Worm (Caenorhabditis elegans) whole organism, L2 larva: ENCODE measurements around the gene C50D2.1.
A peak's percentile ranks its signal among the peaks of the same experiment; 100 is the strongest.

Experiments used
- C34F6.9 ChIP-seq: fragments of 150-350 bp; optimal IDR thresholded peaks from 2 replicates; lab custom pipeline; 2014; ENCODE audit warnings: missing biosample characterization, missing genetic modification characterization
- F13H6.1 ChIP-seq: sonication (generic microtip); optimal IDR thresholded peaks from 2 replicates; lab custom pipeline; 2016; ENCODE audit warnings: missing genetic modification characterization, missing compliant biosample characterization
- Y55F3AM.14 ChIP-seq: fragments of 200-800 bp; sonication (Bioruptor generic); optimal IDR thresholded peaks from 2 replicates; lab custom pipeline; 2018; ENCODE audit warnings: mild to moderate bottlenecking, missing genetic modification characterization, missing compliant biosample characterization
- alr-1 ChIP-seq: fragments of 150-350 bp; optimal IDR thresholded peaks from 2 replicates; lab custom pipeline; 2014; ENCODE audit warnings: missing biosample characterization, missing genetic modification characterization
- aly-2 ChIP-seq: fragments of 150-350 bp; optimal IDR thresholded peaks from 2 replicates; lab custom pipeline; 2014; ENCODE audit warnings: missing biosample characterization, missing genetic modification characterization
- ama-1 ChIP-seq: fragments of 150-350 bp; optimal IDR thresholded peaks from 2 replicates; lab custom pipeline; 2018; ENCODE audit warnings: inconsistent platforms
- ceh-16 ChIP-seq: fragments of 150-350 bp; optimal IDR thresholded peaks from 2 replicates; lab custom pipeline; 2014; ENCODE audit warnings: missing biosample characterization, missing genetic modification characterization
- crh-2 ChIP-seq: sonication (generic microtip); optimal IDR thresholded peaks from 2 replicates; lab custom pipeline; 2017; ENCODE audit warnings: missing biosample characterization, missing genetic modification characterization
- dmd-4 ChIP-seq: sonication (generic microtip); optimal IDR thresholded peaks from 2 replicates; lab custom pipeline; 2017; ENCODE audit warnings: missing biosample characterization, missing genetic modification characterization
- egl-27 ChIP-seq: sonication (generic microtip); optimal IDR thresholded peaks from 3 replicates; lab custom pipeline; 2017; ENCODE audit warnings: missing biosample characterization, missing genetic modification reagents, missing genetic modification characterization
- fos-1 ChIP-seq: fragments of 150-350 bp; optimal IDR thresholded peaks from 2 replicates; lab custom pipeline; 2014; ENCODE audit warnings: missing biosample characterization, missing genetic modification characterization
- lin-11 ChIP-seq: fragments of 150-350 bp; sonication (generic microtip); optimal IDR thresholded peaks from 2 replicates; lab custom pipeline; 2014; ENCODE audit warnings: missing biosample characterization, missing genetic modification characterization, inconsistent platforms, mixed read lengths
- lin-13 ChIP-seq: fragments of 150-350 bp; optimal IDR thresholded peaks from 2 replicates; lab custom pipeline; 2014; ENCODE audit warnings: missing biosample characterization, missing genetic modification reagents, missing genetic modification characterization
- lin-39 ChIP-seq: fragments of 150-350 bp; optimal IDR thresholded peaks from 2 replicates; lab custom pipeline; 2014; ENCODE audit warnings: missing biosample characterization, missing genetic modification reagents, missing genetic modification characterization
- lsy-2 ChIP-seq, 2 experiments: fragments of 150-350 bp in 1 of 2; sonication (generic microtip) in 1 of 2; optimal IDR thresholded peaks; 2 replicates each; lab custom pipeline; 2014 to 2017; ENCODE audit warnings: missing biosample characterization in 2 of 2, missing genetic modification characterization in 2 of 2
- mab-5 ChIP-seq: fragments of 150-350 bp; optimal IDR thresholded peaks from 2 replicates; lab custom pipeline; 2014; ENCODE audit warnings: missing biosample characterization, missing genetic modification characterization
- mbf-1 ChIP-seq: sonication (generic microtip); optimal IDR thresholded peaks from 2 replicates; lab custom pipeline; 2017; ENCODE audit warnings: missing biosample characterization, missing genetic modification characterization
- nhr-11 ChIP-seq: fragments of 150-350 bp; optimal IDR thresholded peaks from 2 replicates; lab custom pipeline; 2014; ENCODE audit warnings: missing biosample characterization, missing genetic modification characterization
- nhr-129 ChIP-seq: fragments of 150-350 bp; optimal IDR thresholded peaks from 2 replicates; lab custom pipeline; 2014; ENCODE audit warnings: missing biosample characterization, missing genetic modification characterization
- nhr-23 ChIP-seq: fragments of 150-350 bp; optimal IDR thresholded peaks from 2 replicates; lab custom pipeline; 2014; ENCODE audit warnings: missing biosample characterization, missing genetic modification reagents, missing genetic modification characterization
- nhr-237 ChIP-seq: fragments of 150-350 bp; optimal IDR thresholded peaks from 2 replicates; lab custom pipeline; 2014; ENCODE audit warnings: missing biosample characterization, missing genetic modification characterization
- nhr-25 ChIP-seq: fragments of 150-350 bp; sonication (generic microtip); optimal IDR thresholded peaks from 3 replicates; lab custom pipeline; 2014; ENCODE audit warnings: missing biosample characterization, missing genetic modification characterization
- nhr-77 ChIP-seq: fragments of 150-350 bp; optimal IDR thresholded peaks from 2 replicates; lab custom pipeline; 2014; ENCODE audit warnings: missing biosample characterization, missing genetic modification characterization
- peb-1 ChIP-seq: fragments of 150-350 bp; optimal IDR thresholded peaks from 2 replicates; lab custom pipeline; 2014; ENCODE audit warnings: missing biosample characterization, missing genetic modification characterization
- sem-4 ChIP-seq: fragments of 150-350 bp; optimal IDR thresholded peaks from 2 replicates; lab custom pipeline; 2014; ENCODE audit warnings: missing biosample characterization, missing genetic modification reagents, missing genetic modification characterization
- sma-9 ChIP-seq, 2 experiments: fragments of 150-350 bp in 1 of 2; sonication (generic microtip) in 1 of 2; optimal IDR thresholded peaks; 2 replicates each; lab custom pipeline; 2014 to 2016; ENCODE audit warnings: missing genetic modification characterization in 2 of 2, mild to moderate bottlenecking in 1 of 2, missing biosample characterization in 1 of 2, missing compliant biosample characterization in 1 of 2, missing genetic modification reagents in 1 of 2, moderate library complexity in 1 of 2
- snpc-4 ChIP-seq: fragments of 150-350 bp; optimal IDR thresholded peaks from 2 replicates; lab custom pipeline; 2014; ENCODE audit warnings: missing biosample characterization, missing genetic modification characterization
- unc-39 ChIP-seq: fragments of 150-350 bp; optimal IDR thresholded peaks from 2 replicates; lab custom pipeline; 2014; ENCODE audit warnings: missing biosample characterization, missing genetic modification characterization
- unc-55 ChIP-seq: fragments of 150-350 bp; sonication (generic microtip); optimal IDR thresholded peaks from 3 replicates; lab custom pipeline; 2014; ENCODE audit warnings: missing biosample characterization, missing genetic modification reagents, missing genetic modification characterization
- unc-62 ChIP-seq: fragments of 150-350 bp; optimal IDR thresholded peaks from 2 replicates; lab custom pipeline; 2014; ENCODE audit warnings: missing biosample characterization, missing genetic modification reagents, missing genetic modification characterization
- ztf-1 ChIP-seq: fragments of 200-800 bp; sonication (Bioruptor generic); conservative IDR thresholded peaks from 2 replicates; pipeline ENCODE4 v1.3.6; 2022; ENCODE audit warnings: missing genetic modification characterization, missing compliant biosample characterization
- ztf-11 ChIP-seq: sonication (generic microtip); optimal IDR thresholded peaks from 2 replicates; lab custom pipeline; 2017; ENCODE audit warnings: missing biosample characterization, missing genetic modification characterization
- ztf-4 ChIP-seq: fragments of 150-350 bp; optimal IDR thresholded peaks from 2 replicates; lab custom pipeline; 2014; ENCODE audit warnings: missing biosample characterization, missing genetic modification characterization

Gene C50D2.1

ce11 chrII:69354-69753 is 42.0 kb upstream of the C50D2.1 start, which contains the start of gene egl-26:
Gene egl-26, plus strand, starts transcription at chrII:69654.
- TF ChIP-seq lsy-2 (tag; optimal IDR thresholded peaks at IDR 0.05; lab: Kevin White, UChicago), result no peak
- TF ChIP-seq aly-2 (tag; lab: Kevin White, UChicago), result no peak
- no peak for TF ChIP-seq F13H6.1 (tag; lab: Kevin White, UChicago)
- no peak for TF ChIP-seq unc-55 (GFP tag; lab: Kevin White, UChicago)
- no peak for TF ChIP-seq nhr-129 (tag; lab: Kevin White, UChicago)
- TF ChIP-seq peb-1 (tag; lab: Kevin White, UChicago), result no peak
- TF ChIP-seq snpc-4 (tag; lab: Kevin White, UChicago), result no peak
- no peak for TF ChIP-seq lin-11 (tag; lab: Kevin White, UChicago)
- no peak for TF ChIP-seq fos-1 (tag; lab: Kevin White, UChicago)
- no peak for TF ChIP-seq unc-62
- no peak for TF ChIP-seq nhr-237
- no peak for TF ChIP-seq crh-2 (tag; lab: Kevin White, UChicago)
- no peak for TF ChIP-seq sma-9 (GFP tag; optimal IDR thresholded peaks at IDR 0.05; lab: Kevin White, UChicago)
- TF ChIP-seq sma-9 (tag; optimal IDR thresholded peaks at IDR 0.05; lab: Kevin White, UChicago), result no peak
- TF ChIP-seq nhr-77 (tag; lab: Kevin White, UChicago), result no peak
- TF ChIP-seq Y55F3AM.14, result no peak
- TF ChIP-seq sem-4, result no peak
- no peak for TF ChIP-seq ama-1 (lab: Kevin White, UChicago)
- TF ChIP-seq nhr-23 (tag; lab: Kevin White, UChicago), result no peak
- no peak for TF ChIP-seq ztf-4
- no peak for TF ChIP-seq lin-39

ce11 chrII:73329-73728 is 38.0 kb upstream of the C50D2.1 start:
- TF ChIP-seq ztf-1 (GFP tag; lab: Robert Waterston, UW) (no peak), F13H6.1 (tag; lab: Kevin White, UChicago) (peak; percentile 6)

ce11 chrII:73892-74291 is 37.5 kb upstream of the C50D2.1 start:
- no peak for TF ChIP-seq snpc-4 (tag; lab: Kevin White, UChicago)
- no peak for TF ChIP-seq ceh-16 (tag; lab: Kevin White, UChicago)
- no peak for TF ChIP-seq lin-13 (GFP tag; lab: Kevin White, UChicago)
- no peak for TF ChIP-seq ztf-4
- no peak for TF ChIP-seq dmd-4 (tag; lab: Kevin White, UChicago)
- no peak for TF ChIP-seq C34F6.9 (tag; lab: Kevin White, UChicago)
- TF ChIP-seq alr-1 (tag; lab: Kevin White, UChicago), result no peak
- no peak for TF ChIP-seq nhr-11 (tag; lab: Kevin White, UChicago)
- no peak for TF ChIP-seq egl-27
- TF ChIP-seq mbf-1 (tag; lab: Kevin White, UChicago), result no peak
- no peak for TF ChIP-seq peb-1 (tag; lab: Kevin White, UChicago)
- TF ChIP-seq nhr-23 (tag; lab: Kevin White, UChicago), result no peak
- TF ChIP-seq aly-2 (tag; lab: Kevin White, UChicago), result no peak

- TF ChIP-seq Y55F3AM.14 (no peak), nhr-25 (tag; lab: Kevin White, UChicago) (no peak), mab-5 (tag; lab: Kevin White, UChicago) (no peak), ztf-11 (no peak)
Measured at ce11 chrII:75831-76230, 35.5 kb upstream of the C50D2.1 start.

- no peak for TF ChIP-seq mbf-1 (tag; lab: Kevin White, UChicago)
- TF ChIP-seq fos-1 (tag; lab: Kevin White, UChicago), result peak; percentile 66
Measured at ce11 chrII:76662-77061, 34.7 kb upstream of the C50D2.1 start.

ce11 chrII:79166-79565 is 32.2 kb upstream of the C50D2.1 start, which contains the start of gene C23H3.9:
Gene C23H3.9, minus strand, starts transcription at chrII:79266.
- TF ChIP-seq unc-39 (tag; lab: Kevin White, UChicago), result no peak
